Fruit fly (Drosophila melanogaster): ENCODE measurements around the gene cona.

cona gene

DNA sequence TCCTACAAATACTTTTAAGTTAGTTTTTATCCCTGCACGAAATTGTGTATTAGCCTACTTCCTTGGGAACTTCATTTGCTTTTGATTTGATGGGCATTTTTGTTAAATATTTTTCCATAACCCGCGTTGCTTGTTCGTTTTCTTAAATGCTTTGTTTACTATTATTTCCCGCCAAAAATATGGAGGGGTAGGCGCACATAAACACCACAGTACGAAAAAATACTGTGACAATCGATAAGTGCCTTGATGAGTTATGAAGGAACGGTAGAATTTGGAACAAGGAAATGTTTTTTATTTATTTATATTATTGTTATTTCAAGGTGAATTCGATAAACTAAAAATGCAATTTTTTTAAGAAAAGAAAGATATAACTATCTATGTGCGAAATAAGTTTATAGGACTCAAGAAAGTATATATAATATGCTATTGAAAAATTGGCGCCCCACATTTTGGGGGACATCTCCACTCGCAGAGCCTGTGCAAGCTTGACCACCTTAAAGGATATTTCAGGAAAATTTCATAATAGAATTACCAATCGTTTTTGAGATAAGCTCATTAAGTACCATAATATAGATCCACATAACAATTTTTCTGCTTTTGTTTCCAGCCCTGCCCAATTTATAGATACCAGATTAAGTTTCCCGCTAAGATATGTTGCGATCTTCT, 19.5 kb upstream of the cona start, which contains the start of the genes WRNexo and Nup43 (continued):
- TF ChIP-seq CG2199 (GFP tag; IDR thresholded peaks at IDR 0.05) (no peak), CG10462 (GFP tag; optimal IDR thresholded peaks at IDR 0.05) (peak; percentile 19), kni (GFP tag; optimal IDR thresholded peaks at IDR 0.05) (no peak), CG4424 (GFP tag; optimal IDR thresholded peaks at IDR 0.05) (peak; percentile 49), CG17912 (GFP tag; optimal IDR thresholded peaks at IDR 0.05) (no peak), CG15073 (GFP tag; optimal IDR thresholded peaks at IDR 0.05) (no peak), CG6272 (GFP tag; IDR thresholded peaks at IDR 0.05) (no peak), Lpt (GFP tag; optimal IDR thresholded peaks at IDR 0.05) (no peak), caup (GFP tag; optimal IDR thresholded peaks at IDR 0.05; ENCODE audit: severe bottlenecking) (no peak), aop (GFP tag; IDR thresholded peaks at IDR 0.05) (no peak), Bteb2 (GFP tag; optimal IDR thresholded peaks at IDR 0.05) (no peak), CG14965 (GFP tag; optimal IDR thresholded peaks at IDR 0.05; ENCODE audit: borderline replicate concordance) (no peak), repo (GFP tag; optimal IDR thresholded peaks at IDR 0.05) (no peak), grn (GFP tag; optimal IDR thresholded peaks at IDR 0.05) (no peak), CG12942 (GFP tag; optimal IDR thresholded peaks at IDR 0.05) (peak; percentile 28), sug (tag; optimal IDR thresholded peaks at IDR 0.05) (no peak), CG6689 (GFP tag; IDR thresholded peaks at IDR 0.05) (peak; percentile 30; the same call in 1 of the 2 replicates), CG16815 (GFP tag; optimal IDR thresholded peaks at IDR 0.05) (peak; percentile 17), E2f1 (GFP tag; IDR thresholded peaks at IDR 0.05) (peak; percentile 75), BtbVII (GFP tag; optimal IDR thresholded peaks at IDR 0.05) (no peak), Dip3 (GFP tag; optimal IDR thresholded peaks at IDR 0.05) (peak; percentile 7), Spps (tag; optimal IDR thresholded peaks at IDR 0.05) (no peak), Nf-YB (GFP tag; optimal IDR thresholded peaks at IDR 0.05) (no peak), CG34224 (GFP tag; IDR thresholded peaks at IDR 0.05; ENCODE audit: partially characterized antibody) (no peak), CG6791 (GFP tag; IDR thresholded peaks at IDR 0.05; ENCODE audit: partially characterized antibody) (no peak), eve (GFP tag; optimal IDR thresholded peaks at IDR 0.05) (no peak), crol (GFP tag; IDR thresholded peaks at IDR 0.05) (no peak), Vsx1 (GFP tag; optimal IDR thresholded peaks at IDR 0.05) (no peak), CG2129 (GFP tag; IDR thresholded peaks at IDR 0.05; ENCODE audit: partially characterized antibody) (no peak), Ptx1 (GFP tag; IDR thresholded peaks at IDR 0.05) (peak; percentile 50), CG12659 (GFP tag; optimal IDR thresholded peaks at IDR 0.05) (peak; percentile 53), HHEX (GFP tag; optimal IDR thresholded peaks at IDR 0.05) (no peak), Jarid2 (GFP tag; optimal IDR thresholded peaks at IDR 0.05) (no peak), CG4854 (GFP tag; optimal IDR thresholded peaks at IDR 0.05) (no peak), Mrtf (GFP tag; IDR thresholded peaks at IDR 0.05) (no peak), crc (GFP tag; optimal IDR thresholded peaks at IDR 0.05) (no peak), CG18476 (GFP tag; optimal IDR thresholded peaks at IDR 0.05) (no peak), Hsf (GFP tag; optimal IDR thresholded peaks at IDR 0.05) (peak; percentile 38), ind (GFP tag; optimal IDR thresholded peaks at IDR 0.05) (peak; percentile 49), corto (GFP tag; optimal IDR thresholded peaks at IDR 0.05) (no peak), D19A (tag; optimal IDR thresholded peaks at IDR 0.05) (no peak), dmrt99B (tag; optimal IDR thresholded peaks at IDR 0.05) (no peak), Dek (tag; optimal IDR thresholded peaks at IDR 0.05) (no peak), CG5953 (GFP tag; IDR thresholded peaks at IDR 0.05) (no peak), CG7372 (GFP tag; IDR thresholded peaks at IDR 0.05) (0 out of 2 replicates have a peak, but pooled peaks have one; percentile 32), CG14441 (GFP tag; IDR thresholded peaks at IDR 0.05) (peak; percentile 21; the same call in 1 of the 2 replicates), Lim3 (GFP tag; IDR thresholded peaks at IDR 0.05) (no peak), CG13624 (GFP tag; optimal IDR thresholded peaks at IDR 0.05) (no peak), CG4820 (GFP tag; optimal IDR thresholded peaks at IDR 0.05) (peak; percentile 9), ash1 (GFP tag; optimal IDR thresholded peaks at IDR 0.05) (no peak)
